Worm (Caenorhabditis elegans) whole organism, young adult: Measurements from ENCODE around the gene clec-144.
A peak's percentile ranks its signal among the peaks of the same experiment; 100 is the strongest.

Experiments used
- C17E4.6 ChIP-seq: fragments of 200-800 bp; sonication (Bioruptor generic); IDR thresholded peaks from 2 replicates; pipeline ENCODE4 v1.3.6; 2022; ENCODE audit warnings: missing genetic modification reagents, missing genetic modification characterization, missing compliant biosample characterization
- F37B4.10 ChIP-seq: fragments of 200-800 bp; sonication (Bioruptor generic); IDR thresholded peaks from 2 replicates; pipeline ENCODE4 v1.3.6; 2022; ENCODE audit warnings: missing genetic modification characterization, missing compliant biosample characterization
- F39B2.1 ChIP-seq: fragments of 200-800 bp; sonication (Bioruptor generic); IDR thresholded peaks from 2 replicates; pipeline ENCODE4 v1.3.6; 2022; ENCODE audit warnings: missing genetic modification reagents, missing genetic modification characterization, missing compliant biosample characterization
- F55B11.4 ChIP-seq: sonication (generic microtip); optimal IDR thresholded peaks from 2 replicates; lab custom pipeline; 2016; ENCODE audit warnings: missing compliant biosample characterization, missing genetic modification characterization, borderline replicate concordance; ENCODE audit not compliant: insufficient read depth
- T07F8.4 ChIP-seq: sonication (generic microtip); optimal IDR thresholded peaks from 2 replicates; lab custom pipeline; 2016; ENCODE audit warnings: mild to moderate bottlenecking, missing genetic modification characterization, moderate library complexity, missing compliant biosample characterization
- Y53G8AR.9 ChIP-seq: fragments of 200-800 bp; sonication (Bioruptor generic); conservative IDR thresholded peaks from 2 replicates; pipeline ENCODE4 v1.3.6; 2022; ENCODE audit warnings: missing genetic modification reagents, missing genetic modification characterization, missing compliant biosample characterization
- Y67H2A.10 ChIP-seq: fragments of 200-800 bp; sonication (Bioruptor generic); conservative IDR thresholded peaks from 2 replicates; pipeline ENCODE4 v1.3.6; 2022; ENCODE audit warnings: missing genetic modification reagents, missing genetic modification characterization, missing compliant biosample characterization
- Y79H2A.3 ChIP-seq: fragments of 200-800 bp; sonication (Bioruptor generic); conservative IDR thresholded peaks from 2 replicates; pipeline ENCODE4 v1.3.6; 2022; ENCODE audit warnings: missing genetic modification reagents, missing genetic modification characterization, missing compliant biosample characterization
- Y95B8A.8 ChIP-seq: fragments of 200-800 bp; sonication (Bioruptor generic); IDR thresholded peaks from 2 replicates; pipeline ENCODE4 v1.3.6; 2022; ENCODE audit warnings: missing genetic modification reagents, missing genetic modification characterization, missing compliant biosample characterization
- ZK185.1 ChIP-seq: sonication (generic microtip); optimal IDR thresholded peaks from 2 replicates; lab custom pipeline; 2016; ENCODE audit warnings: mild to moderate bottlenecking, missing genetic modification characterization, missing compliant biosample characterization; ENCODE audit not compliant: poor library complexity, severe bottlenecking
- akir-1 ChIP-seq: fragments of 200-800 bp; sonication (Bioruptor generic); optimal IDR thresholded peaks from 2 replicates; lab custom pipeline; 2018; ENCODE audit warnings: mild to moderate bottlenecking, missing genetic modification characterization, moderate library complexity, missing compliant biosample characterization
- aptf-3 ChIP-seq: fragments of 200-800 bp; sonication (Bioruptor generic); IDR thresholded peaks from 2 replicates; pipeline ENCODE4 v1.3.6; 2022; ENCODE audit warnings: missing genetic modification characterization, missing compliant biosample characterization
- atf-7 ChIP-seq: sonication (generic microtip); optimal IDR thresholded peaks from 2 replicates; lab custom pipeline; 2017; ENCODE audit warnings: mild to moderate bottlenecking, missing genetic modification characterization, missing compliant biosample characterization
- attf-5 ChIP-seq: fragments of 200-800 bp; sonication (Bioruptor generic); optimal IDR thresholded peaks from 2 replicates; lab custom pipeline; 2018; ENCODE audit warnings: mild to moderate bottlenecking, missing genetic modification characterization, missing compliant biosample characterization
- bed-1 ChIP-seq: fragments of 200-800 bp; sonication (Bioruptor generic); IDR thresholded peaks from 2 replicates; pipeline ENCODE4 v1.3.6; 2022; ENCODE audit warnings: missing genetic modification reagents, missing genetic modification characterization, missing compliant biosample characterization
- ccch-3 ChIP-seq: fragments of 200-800 bp; sonication (Bioruptor generic); optimal IDR thresholded peaks from 2 replicates; lab custom pipeline; 2018; ENCODE audit warnings: mild to moderate bottlenecking, missing genetic modification characterization, missing compliant biosample characterization
- cebp-2 ChIP-seq: fragments of 200-800 bp; sonication (Bioruptor generic); IDR thresholded peaks from 2 replicates; pipeline ENCODE4 v1.3.6; 2022; ENCODE audit warnings: missing genetic modification characterization, missing compliant biosample characterization
- ceh-100 ChIP-seq: fragments of 200-800 bp; sonication (Bioruptor generic); IDR thresholded peaks from 2 replicates; pipeline ENCODE4 v1.3.6; 2022; ENCODE audit warnings: missing genetic modification reagents, missing genetic modification characterization, missing compliant biosample characterization
- ceh-40 ChIP-seq: fragments of 200-800 bp; sonication (Bioruptor generic); IDR thresholded peaks from 2 replicates; pipeline ENCODE4 v1.3.6; 2022; ENCODE audit warnings: missing genetic modification characterization, missing compliant biosample characterization
- ceh-79 ChIP-seq: sonication (generic microtip); optimal IDR thresholded peaks from 2 replicates; lab custom pipeline; 2017; ENCODE audit warnings: mild to moderate bottlenecking, missing genetic modification characterization, missing compliant biosample characterization
- ceh-91 ChIP-seq: fragments of 200-800 bp; sonication (Bioruptor generic); IDR thresholded peaks from 2 replicates; pipeline ENCODE4 v1.3.6; 2022; ENCODE audit warnings: missing genetic modification reagents, missing genetic modification characterization, missing compliant biosample characterization
- chd-7 ChIP-seq: sonication (generic microtip); optimal IDR thresholded peaks from 2 replicates; lab custom pipeline; 2016; ENCODE audit warnings: mild to moderate bottlenecking, missing genetic modification characterization, moderate library complexity, missing compliant biosample characterization
- ekl-4 ChIP-seq: fragments of 200-800 bp; sonication (Bioruptor generic); IDR thresholded peaks from 2 replicates; pipeline ENCODE4 v1.3.6; 2022; ENCODE audit warnings: missing genetic modification reagents, missing genetic modification characterization, missing compliant biosample characterization
- fkh-3 ChIP-seq: sonication (generic microtip); optimal IDR thresholded peaks from 2 replicates; lab custom pipeline; 2016; ENCODE audit warnings: mild to moderate bottlenecking, missing genetic modification characterization, missing compliant biosample characterization
- him-1 ChIP-seq: sonication (generic microtip); optimal IDR thresholded peaks from 2 replicates; lab custom pipeline; 2016; ENCODE audit warnings: missing genotype, missing genetic modification reagents, missing genetic modification characterization, missing compliant biosample characterization
- hlh-26 ChIP-seq: fragments of 200-800 bp; sonication (Bioruptor generic); conservative IDR thresholded peaks from 2 replicates; pipeline ENCODE4 v1.3.6; 2022; ENCODE audit warnings: missing genetic modification reagents, missing genetic modification characterization, missing compliant biosample characterization
- hmg-1.2 ChIP-seq: fragments of 200-800 bp; sonication (Bioruptor generic); IDR thresholded peaks from 2 replicates; pipeline ENCODE4 v1.3.6; 2022; ENCODE audit warnings: missing genetic modification reagents, missing genetic modification characterization, missing compliant biosample characterization
- lin-26 ChIP-seq: fragments of 200-800 bp; sonication (Bioruptor generic); IDR thresholded peaks from 2 replicates; pipeline ENCODE4 v1.3.6; 2022; ENCODE audit warnings: missing genetic modification reagents, missing genetic modification characterization, missing compliant biosample characterization
- lin-40 ChIP-seq: sonication (generic microtip); optimal IDR thresholded peaks from 2 replicates; lab custom pipeline; 2016; ENCODE audit warnings: missing genetic modification characterization, mild to moderate bottlenecking, missing compliant biosample characterization, missing genotype, missing genetic modification reagents
- nfyb-1 ChIP-seq: fragments of 200-800 bp; sonication (Bioruptor generic); IDR thresholded peaks from 2 replicates; pipeline ENCODE4 v1.3.6; 2022; ENCODE audit warnings: missing genetic modification reagents, missing genetic modification characterization, missing compliant biosample characterization
- nhr-179 ChIP-seq: sonication (generic microtip); optimal IDR thresholded peaks from 2 replicates; lab custom pipeline; 2016; ENCODE audit warnings: mild to moderate bottlenecking, missing genetic modification characterization, missing compliant biosample characterization
- nhr-27 ChIP-seq: fragments of 200-800 bp; sonication (Bioruptor generic); optimal IDR thresholded peaks from 2 replicates; lab custom pipeline; 2018; ENCODE audit warnings: mild to moderate bottlenecking, missing genetic modification characterization, moderate library complexity, missing compliant biosample characterization
- pbrm-1 ChIP-seq: fragments of 200-800 bp; sonication (Bioruptor generic); IDR thresholded peaks from 2 replicates; pipeline ENCODE4 v1.3.6; 2022; ENCODE audit warnings: missing genetic modification reagents, missing genetic modification characterization, missing compliant biosample characterization
- pha-4 ChIP-seq: fragments of 150-350 bp; sonication (generic microtip); optimal IDR thresholded peaks from 2 replicates; lab custom pipeline; 2014; ENCODE audit warnings: missing biosample characterization, missing genetic modification reagents, missing genetic modification characterization
- sdz-38 ChIP-seq: sonication (generic microtip); optimal IDR thresholded peaks from 2 replicates; lab custom pipeline; 2016; ENCODE audit warnings: missing genotype, missing genetic modification characterization, missing compliant biosample characterization
- sea-2 ChIP-seq: fragments of 200-800 bp; sonication (Bioruptor generic); IDR thresholded peaks from 2 replicates; pipeline ENCODE4 v1.3.6; 2022; ENCODE audit warnings: missing genetic modification characterization, missing compliant biosample characterization
- snpc-1.3 ChIP-seq: sonication (generic microtip); optimal IDR thresholded peaks from 2 replicates; lab custom pipeline; 2017; ENCODE audit warnings: missing genetic modification characterization, mild to moderate bottlenecking, missing compliant biosample characterization, antibody characterized with exemption, moderate library complexity, missing genotype, missing genetic modification reagents; ENCODE audit not compliant: insufficient read depth
- snpc-3.4 ChIP-seq: sonication (generic microtip); optimal IDR thresholded peaks from 2 replicates; lab custom pipeline; 2017; ENCODE audit warnings: missing genetic modification characterization, mild to moderate bottlenecking, missing compliant biosample characterization, antibody characterized with exemption, moderate library complexity, missing genotype, missing genetic modification reagents
- snpc-4 ChIP-seq, 5 experiments: fragments of 150-350 bp in 1 of 5; sonication (generic microtip) in 4 of 5; optimal IDR thresholded peaks; 2 replicates each; lab custom pipeline; 2014 to 2018; ENCODE audit warnings: missing genetic modification characterization in 5 of 5, missing biosample characterization in 3 of 5, antibody characterized with exemption in 2 of 5, mild to moderate bottlenecking in 2 of 5, missing compliant biosample characterization in 2 of 5, missing genotype in 2 of 5, moderate library complexity in 2 of 5, missing genetic modification reagents in 1 of 5
- somi-1 ChIP-seq: fragments of 200-800 bp; sonication (Bioruptor generic); optimal IDR thresholded peaks from 2 replicates; lab custom pipeline; 2018; ENCODE audit warnings: mild to moderate bottlenecking, missing genetic modification characterization, missing compliant biosample characterization
- tbp1 ChIP-seq: fragments of 200-800 bp; sonication (Bioruptor generic); optimal IDR thresholded peaks from 2 replicates; lab custom pipeline; 2018; ENCODE audit warnings: mild to moderate bottlenecking, missing genetic modification characterization, missing compliant biosample characterization
- zim-3 ChIP-seq: sonication (generic microtip); optimal IDR thresholded peaks from 2 replicates; lab custom pipeline; 2017; ENCODE audit warnings: mild to moderate bottlenecking, missing genetic modification characterization, moderate library complexity, missing compliant biosample characterization
- ztf-18 ChIP-seq: sonication (generic microtip); optimal IDR thresholded peaks from 2 replicates; lab custom pipeline; 2016; ENCODE audit warnings: missing genotype, mild to moderate bottlenecking, missing genetic modification characterization, missing compliant biosample characterization
- ztf-25 ChIP-seq: fragments of 200-800 bp; sonication (Bioruptor generic); IDR thresholded peaks from 2 replicates; pipeline ENCODE4 v1.3.6; 2022; ENCODE audit warnings: missing genetic modification reagents, missing genetic modification characterization, missing compliant biosample characterization
- ztf-26 ChIP-seq: sonication (generic microtip); optimal IDR thresholded peaks from 2 replicates; lab custom pipeline; 2017; ENCODE audit warnings: missing genetic modification characterization, missing compliant biosample characterization
- ztf-3 ChIP-seq: fragments of 200-800 bp; sonication (Bioruptor generic); optimal IDR thresholded peaks from 2 replicates; lab custom pipeline; 2018; ENCODE audit warnings: mild to moderate bottlenecking, missing genetic modification characterization, missing compliant biosample characterization
- ztf-6 ChIP-seq: fragments of 200-800 bp; sonication (Bioruptor generic); IDR thresholded peaks from 2 replicates; pipeline ENCODE4 v1.3.6; 2022; ENCODE audit warnings: missing genetic modification reagents, missing genetic modification characterization, missing compliant biosample characterization

Gene clec-144

DNA sequence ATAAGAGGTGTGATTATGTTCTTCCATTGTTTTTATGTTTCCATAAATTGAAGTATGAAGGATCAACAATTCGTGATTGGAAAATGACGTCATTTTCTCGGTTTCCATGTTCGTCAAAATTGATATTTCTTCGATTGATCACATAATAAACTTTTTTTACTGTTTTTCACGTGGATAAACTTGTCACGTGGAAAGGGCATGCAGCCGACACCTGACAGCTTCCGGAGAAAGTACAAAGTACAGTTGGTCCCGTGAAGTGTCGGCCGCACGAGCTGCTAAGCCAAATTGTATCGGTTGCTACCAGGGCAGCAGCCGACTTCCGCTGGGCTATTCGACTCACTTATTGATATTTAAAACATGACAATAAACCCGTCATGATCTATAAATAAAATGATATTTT lies 9.3 kb upstream of the clec-144 start:
- TF ChIP-seq ztf-26 (peak; percentile 61), ccch-3 (no peak), somi-1 (GFP tag; lab: Kevin White, UChicago) (peak; percentile 18), him-1 (no peak), lin-26 (0 out of 2 replicates have a peak, but pooled peaks have one; percentile 38), atf-7 (tag; lab: Kevin White, UChicago) (peak; percentile 50), snpc-4 (GFP tag; optimal IDR thresholded peaks at IDR 0.05; lab: Kevin White, UChicago) (no peak), snpc-4 (tag; optimal IDR thresholded peaks at IDR 0.05; lab: Kevin White, UChicago) (peak; percentile 23 to 87 (median 78))

DNA sequence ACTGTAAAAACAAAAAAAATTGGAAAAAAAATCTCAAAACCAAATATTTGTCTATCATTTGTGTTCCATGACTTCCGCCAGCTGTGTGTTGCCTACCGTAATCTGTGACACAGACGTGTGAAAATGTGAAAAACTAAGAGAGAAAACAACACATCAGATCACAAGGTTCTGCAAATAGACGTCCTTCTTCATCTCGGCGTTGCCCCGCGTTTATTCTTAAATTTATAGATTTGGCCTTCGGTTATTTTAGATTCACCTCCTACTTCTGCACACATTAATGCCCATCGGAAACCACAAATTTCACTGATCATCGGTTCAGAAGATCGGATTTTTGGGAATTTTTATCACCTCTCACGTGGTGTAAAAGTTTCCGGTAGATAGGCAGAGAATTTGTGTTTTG lies 6.7 kb upstream of the clec-144 start:
- TF ChIP-seq bed-1 (GFP tag; lab: Robert Waterston, UW) (no peak), aptf-3 (no peak), ztf-3 (GFP tag; lab: Kevin White, UChicago) (no peak), pha-4 (no peak), zim-3 (tag; lab: Kevin White, UChicago) (no peak), ceh-79 (no peak), akir-1 (GFP tag; lab: Kevin White, UChicago) (no peak), T07F8.4 (tag; lab: Kevin White, UChicago) (no peak), ztf-6 (GFP tag; lab: Robert Waterston, UW) (no peak), ekl-4 (GFP tag; lab: Robert Waterston, UW) (no peak), F39B2.1 (no peak), nhr-179 (tag; lab: Kevin White, UChicago) (no peak), lin-26 (no peak), ZK185.1 (no peak), ceh-100 (GFP tag; lab: Robert Waterston, UW) (no peak), cebp-2 (no peak)

DNA sequence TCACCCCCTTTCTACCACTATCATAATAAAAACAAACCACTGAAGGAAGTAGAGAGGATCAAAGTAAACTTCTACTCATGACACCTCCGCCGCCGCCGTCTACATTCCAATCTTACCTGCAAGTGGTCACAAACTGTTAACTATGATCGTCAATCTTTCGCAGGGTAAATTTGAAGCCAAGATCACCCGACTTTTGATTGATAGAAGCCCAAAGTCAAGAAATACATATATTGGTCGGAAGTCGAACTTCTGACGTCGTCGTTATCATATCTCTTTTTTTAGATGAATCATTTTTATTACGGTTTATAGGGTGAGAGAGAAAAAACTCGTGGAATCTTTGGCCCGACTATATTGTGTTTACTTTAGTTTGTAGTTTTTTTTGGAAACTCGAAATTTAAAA lies 6.0 kb upstream of the clec-144 start:
- TF ChIP-seq Y95B8A.8 (GFP tag; lab: Robert Waterston, UW) (no peak), F55B11.4 (tag; lab: Kevin White, UChicago) (no peak), snpc-1.3 (no peak), hlh-26 (GFP tag; lab: Robert Waterston, UW) (no peak), Y53G8AR.9 (GFP tag; lab: Robert Waterston, UW) (no peak), pbrm-1 (GFP tag; lab: Robert Waterston, UW) (no peak), hmg-1.2 (no peak), nhr-27 (no peak), F37B4.10 (GFP tag; lab: Robert Waterston, UW) (no peak), akir-1 (GFP tag; lab: Kevin White, UChicago) (no peak), attf-5 (GFP tag; lab: Kevin White, UChicago) (no peak), ceh-40 (GFP tag; lab: Robert Waterston, UW) (no peak), snpc-3.4 (no peak), chd-7 (no peak), sea-2 (GFP tag; lab: Robert Waterston, UW) (no peak), C17E4.6 (GFP tag; lab: Robert Waterston, UW) (no peak), ceh-91 (no peak), Y67H2A.10 (GFP tag; lab: Robert Waterston, UW) (no peak), lin-26 (no peak), lin-40 (tag; lab: Kevin White, UChicago) (peak; percentile 36), Y79H2A.3 (GFP tag; lab: Robert Waterston, UW) (no peak), ztf-26 (peak; percentile 43), fkh-3 (no peak), nfyb-1 (GFP tag; lab: Robert Waterston, UW) (no peak), sdz-38 (no peak), ztf-18 (tag; lab: Kevin White, UChicago) (no peak), ztf-25 (GFP tag; lab: Robert Waterston, UW) (no peak), tbp1 (GFP tag; lab: Kevin White, UChicago) (no peak)
